Worm (Caenorhabditis elegans): Measurements from ENCODE around the gene jbts-14.
A peak's percentile ranks its signal among the peaks of the same experiment; 100 is the strongest.

jbts-14 gene

DNA sequence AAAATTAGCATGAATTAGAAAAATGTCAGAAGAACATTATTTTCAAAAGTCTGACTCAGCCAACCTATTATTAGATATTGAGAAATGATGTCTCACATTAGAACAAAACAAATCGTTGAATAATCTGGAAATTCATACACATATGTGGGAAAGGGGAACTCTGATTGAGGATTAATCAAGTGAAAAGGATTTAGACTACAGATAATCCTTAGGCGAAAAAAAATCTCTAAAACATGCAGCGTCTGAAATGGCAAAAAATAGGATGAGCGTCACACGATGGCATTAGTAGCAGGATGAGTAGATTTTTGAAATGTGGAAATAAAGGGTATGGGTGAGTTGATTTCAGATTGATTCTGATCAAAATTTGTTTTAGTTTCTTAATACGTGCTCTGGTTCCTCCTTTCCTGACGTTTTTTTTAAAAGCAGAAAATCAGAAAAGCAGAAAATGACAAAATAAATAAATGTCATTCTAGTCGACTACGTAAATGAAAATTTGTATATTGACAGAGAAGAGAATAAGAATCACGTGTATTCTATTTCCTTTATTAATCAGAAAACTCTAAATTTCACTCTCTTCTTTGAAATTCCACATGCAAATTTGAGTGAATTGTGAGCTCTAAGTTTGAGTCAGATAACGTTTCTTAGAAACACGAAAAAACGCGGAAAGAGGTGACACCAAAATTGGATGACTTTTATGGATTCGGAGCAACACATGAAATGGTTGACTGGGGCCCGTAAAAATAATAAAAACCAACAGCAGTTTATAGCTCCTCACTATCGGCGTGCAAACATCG lies 40.3 kb downstream of the jbts-14 start:
- TF ChIP-seq dsc-1 (tag; optimal IDR thresholded peaks at IDR 0.05) (peak; percentile 91), hlh-17 (GFP tag; optimal IDR thresholded peaks at IDR 0.05; ENCODE audit: borderline replicate concordance) (no peak), nhr-47 (tag; optimal IDR thresholded peaks at IDR 0.05) (peak; percentile 44), nhr-20 (tag; optimal IDR thresholded peaks at IDR 0.05) (peak; percentile 20), pax-3 (tag; optimal IDR thresholded peaks at IDR 0.05) (peak; percentile 12), nhr-71 (tag; optimal IDR thresholded peaks at IDR 0.05) (peak; percentile 66), ztf-4 (tag; optimal IDR thresholded peaks at IDR 0.05) (no peak), fkh-8 (tag; optimal IDR thresholded peaks at IDR 0.05) (peak; percentile 74), ceh-8 (GFP tag; optimal IDR thresholded peaks at IDR 0.05) (peak; percentile 54), fkh-10 (GFP tag; optimal IDR thresholded peaks at IDR 0.05) (peak; percentile 18)

DNA sequence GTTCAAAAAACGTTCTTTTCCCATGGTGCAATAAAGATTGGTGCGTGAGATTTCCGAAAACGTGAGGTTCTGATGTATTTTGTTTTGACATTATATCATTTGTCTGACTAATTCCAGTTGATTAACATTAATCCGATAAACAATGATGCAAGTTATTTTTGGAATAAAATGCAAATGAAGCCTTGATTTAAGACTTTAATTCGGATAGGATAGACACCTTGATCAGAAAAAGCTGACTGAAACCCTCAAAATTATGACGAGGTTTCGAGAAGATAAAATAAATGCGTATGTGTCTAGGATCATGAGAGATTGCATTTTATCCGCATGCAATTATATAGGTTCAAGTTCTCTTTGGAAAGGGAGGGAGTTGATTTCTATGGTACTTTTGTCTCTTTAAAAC lies 41.4 kb downstream of the jbts-14 start:
- TF ChIP-seq sox-4 (tag; optimal IDR thresholded peaks at IDR 0.05) (no peak), fkh-8 (tag; optimal IDR thresholded peaks at IDR 0.05) (peak; percentile 44), dsc-1 (tag; optimal IDR thresholded peaks at IDR 0.05) (peak; percentile 91), pax-3 (tag; optimal IDR thresholded peaks at IDR 0.05) (peak; percentile 2), unc-86 (tag; optimal IDR thresholded peaks at IDR 0.05) (no peak)

DNA sequence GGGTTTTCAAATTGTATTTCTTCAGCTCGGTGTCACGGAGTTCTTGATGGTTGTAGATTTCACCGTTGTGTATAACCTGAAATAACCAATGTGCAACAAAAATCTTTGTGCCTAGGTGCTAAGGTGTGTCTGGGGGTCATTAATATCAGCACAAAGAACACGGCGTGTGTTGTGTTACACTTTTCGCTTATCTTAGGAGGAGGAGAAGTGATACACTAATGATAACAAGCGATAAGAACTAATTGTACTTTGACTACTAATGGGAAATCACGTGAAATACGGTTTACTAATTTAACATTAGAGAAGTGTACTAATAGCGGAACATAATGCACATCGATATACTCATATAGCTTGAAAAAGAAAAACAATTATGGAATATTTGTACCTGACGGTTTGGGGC lies 46.1 kb downstream of the jbts-14 start:
- TF ChIP-seq ceh-82 (tag; optimal IDR thresholded peaks at IDR 0.05) (no peak), nhr-90 (tag; optimal IDR thresholded peaks at IDR 0.05; ENCODE audit: poor library complexity) (peak; percentile 42), C04F5.9 (tag; optimal IDR thresholded peaks at IDR 0.05) (no peak), elt-3 (tag; optimal IDR thresholded peaks at IDR 0.05) (peak; percentile 59 to 97 (median 92)), lin-13 (GFP tag; optimal IDR thresholded peaks at IDR 0.05) (no peak), fos-1 (tag; optimal IDR thresholded peaks at IDR 0.05) (no peak), mep-1 (tag; optimal IDR thresholded peaks at IDR 0.05) (no peak), sox-4 (tag; optimal IDR thresholded peaks at IDR 0.05) (no peak), nhr-84 (tag; optimal IDR thresholded peaks at IDR 0.05) (no peak), blmp-1 (tag; optimal IDR thresholded peaks at IDR 0.05) (peak; percentile 59), elt-2 (tag; optimal IDR thresholded peaks at IDR 0.05) (peak; percentile 91), nhr-237 (tag; optimal IDR thresholded peaks at IDR 0.05) (no peak), lin-14 (GFP tag; optimal IDR thresholded peaks at IDR 0.05) (peak; percentile 27), nhr-85 (tag) (no peak), F16B12.6 (tag; optimal IDR thresholded peaks at IDR 0.05) (no peak), lin-39 (tag; optimal IDR thresholded peaks at IDR 0.05) (no peak), aha-1 (tag; optimal IDR thresholded peaks at IDR 0.05) (no peak), alr-1 (tag; optimal IDR thresholded peaks at IDR 0.05; ENCODE audit: borderline replicate concordance) (no peak), zip-4 (GFP tag; optimal IDR thresholded peaks at IDR 0.05) (no peak), ets-5 (GFP tag; IDR thresholded peaks at IDR 0.05) (no peak), C16A3.4 (tag; optimal IDR thresholded peaks at IDR 0.05) (no peak), vab-15 (tag; optimal IDR thresholded peaks at IDR 0.05) (no peak), ztf-4 (tag; optimal IDR thresholded peaks at IDR 0.05) (no peak), hlh-17 (GFP tag; optimal IDR thresholded peaks at IDR 0.05; ENCODE audit: borderline replicate concordance) (no peak), nhr-76 (tag; optimal IDR thresholded peaks at IDR 0.05) (no peak), nhr-71 (tag; optimal IDR thresholded peaks at IDR 0.05) (peak; percentile 53), jun-1 (tag; optimal IDR thresholded peaks at IDR 0.05) (no peak), ama-1 (optimal IDR thresholded peaks at IDR 0.05) (no peak), egl-13 (tag; optimal IDR thresholded peaks at IDR 0.05) (no peak), ceh-63 (GFP tag; optimal IDR thresholded peaks at IDR 0.05) (no peak), unc-62 (GFP tag; optimal IDR thresholded peaks at IDR 0.05) (no peak), mab-9 (GFP tag; IDR thresholded peaks at IDR 0.05) (no peak), mef-2 (tag; optimal IDR thresholded peaks at IDR 0.05) (no peak), snu-23 (GFP tag; optimal IDR thresholded peaks at IDR 0.05) (peak; percentile 15), lin-15B (tag; optimal IDR thresholded peaks at IDR 0.05) (no peak), ceh-88 (GFP tag; IDR thresholded peaks at IDR 0.05) (no peak), efl-3 (GFP tag; optimal IDR thresholded peaks at IDR 0.05) (no peak), nhr-19 (GFP tag; conservative IDR thresholded peaks at IDR 0.05) (peak; percentile 63), nhr-11 (tag; optimal IDR thresholded peaks at IDR 0.05) (no peak), hpl-2 (GFP tag; optimal IDR thresholded peaks at IDR 0.05) (no peak)

Data from whole organism, L1 larva.